Fruit fly (Drosophila melanogaster) whole organism, embryonic: ENCODE results near the gene mxt.
A peak's percentile ranks its signal among the peaks of the same experiment; 100 is the strongest.

ENCODE experiments used
- Abd-B ChIP-seq: fragments of 200-800 bp; sonication (Bioruptor generic); optimal IDR thresholded peaks from 2 replicates; lab custom pipeline; 2018; ENCODE audit warnings: missing biosample characterization, mild to moderate bottlenecking, missing genetic modification characterization, moderate library complexity
- Atf-2 ChIP-seq: fragments of 200-800 bp; sonication (Bioruptor generic); optimal IDR thresholded peaks from 2 replicates; lab custom pipeline; 2016; ENCODE audit warnings: missing biosample characterization, missing genetic modification characterization
- Bteb2 ChIP-seq: fragments of 200-800 bp; sonication (Bioruptor generic); optimal IDR thresholded peaks from 2 replicates; lab custom pipeline; 2016; ENCODE audit warnings: missing biosample characterization, missing genetic modification characterization
- CG10267 ChIP-seq: fragments of 200-800 bp; sonication (Bioruptor generic); optimal IDR thresholded peaks from 2 replicates; lab custom pipeline; 2018; ENCODE audit warnings: missing biosample characterization, mild to moderate bottlenecking, missing genetic modification characterization, moderate library complexity
- CG10321 ChIP-seq: fragments of 200-800 bp; sonication (Bioruptor generic); IDR thresholded peaks from 2 replicates; pipeline ENCODE4 v1.3.6; 2022; ENCODE audit warnings: missing biosample characterization, missing genetic modification characterization
- CG12155 ChIP-seq: fragments of 200-800 bp; sonication (Bioruptor generic); optimal IDR thresholded peaks from 3 replicates; lab custom pipeline; 2016; ENCODE audit warnings: missing biosample characterization, missing genetic modification characterization
- CG12236 ChIP-seq: fragments of 200-800 bp; sonication (Bioruptor generic); optimal IDR thresholded peaks from 2 replicates; lab custom pipeline; 2016; ENCODE audit warnings: missing biosample characterization, missing genetic modification characterization
- CG15479 ChIP-seq: fragments of 200-800 bp; sonication (Bioruptor generic); optimal IDR thresholded peaks from 3 replicates; lab custom pipeline; 2019; ENCODE audit warnings: missing biosample characterization, mild to moderate bottlenecking, missing genetic modification characterization, moderate library complexity
- CG18764 ChIP-seq: fragments of 200-800 bp; sonication (Bioruptor generic); optimal IDR thresholded peaks from 3 replicates; lab custom pipeline; 2016; ENCODE audit warnings: missing biosample characterization, missing genetic modification characterization
- CG2120 ChIP-seq: fragments of 200-800 bp; sonication (Bioruptor generic); optimal IDR thresholded peaks from 3 replicates; lab custom pipeline; 2016; ENCODE audit warnings: missing biosample characterization, missing genetic modification characterization
- CG32532 ChIP-seq: fragments of 200-800 bp; sonication (Bioruptor generic); IDR thresholded peaks from 2 replicates; pipeline ENCODE4 v1.3.6; 2022; ENCODE audit warnings: missing biosample characterization, missing genetic modification characterization
- CG3847 ChIP-seq: fragments of 200-800 bp; sonication (Bioruptor generic); IDR thresholded peaks from 2 replicates; pipeline ENCODE4 v1.3.6; 2022; ENCODE audit warnings: missing biosample characterization, missing genetic modification characterization
- CG3995 ChIP-seq: fragments of 200-800 bp; sonication (Bioruptor generic); optimal IDR thresholded peaks from 3 replicates; lab custom pipeline; 2016; ENCODE audit warnings: missing biosample characterization, missing genetic modification characterization
- CG42726 ChIP-seq: fragments of 200-800 bp; sonication (Bioruptor generic); IDR thresholded peaks from 2 replicates; pipeline ENCODE4 v1.3.6; 2022; ENCODE audit warnings: missing biosample characterization, missing genetic modification characterization; ENCODE audit not compliant: partially characterized antibody
- CG4360 ChIP-seq: fragments of 200-800 bp; sonication (Bioruptor generic); IDR thresholded peaks from 2 replicates; pipeline ENCODE4 v1.3.6; 2022; ENCODE audit warnings: missing biosample characterization, missing genetic modification characterization
- CG4424 ChIP-seq: fragments of 200-800 bp; sonication (Bioruptor generic); optimal IDR thresholded peaks from 3 replicates; lab custom pipeline; 2016; ENCODE audit warnings: missing biosample characterization, missing genetic modification characterization
- CG4730 ChIP-seq: fragments of 200-800 bp; sonication (Bioruptor generic); IDR thresholded peaks from 2 replicates; pipeline ENCODE4 v1.3.6; 2022; ENCODE audit warnings: missing biosample characterization, missing genetic modification characterization
- CG5953 ChIP-seq: fragments of 200-800 bp; sonication (Bioruptor generic); IDR thresholded peaks from 2 replicates; pipeline ENCODE4 v1.3.6; 2022; ENCODE audit warnings: missing biosample characterization, missing genetic modification characterization
- CG8281 ChIP-seq: fragments of 200-800 bp; sonication (Bioruptor generic); optimal IDR thresholded peaks from 2 replicates; lab custom pipeline; 2018; ENCODE audit warnings: missing biosample characterization, mild to moderate bottlenecking, missing genetic modification characterization, moderate library complexity
- CHES-1-like ChIP-seq: fragments of 200-800 bp; sonication (Bioruptor generic); optimal IDR thresholded peaks from 2 replicates; lab custom pipeline; 2016; ENCODE audit warnings: missing biosample characterization, missing genetic modification characterization
- Dbx ChIP-seq: fragments of 200-800 bp; sonication (Bioruptor generic); IDR thresholded peaks from 3 replicates; pipeline ENCODE4 v1.3.6; 2022; ENCODE audit warnings: missing biosample characterization, missing genetic modification characterization
- Kr ChIP-seq: fragments of 200-800 bp; sonication (Bioruptor generic); optimal IDR thresholded peaks from 2 replicates; lab custom pipeline; 2017; ENCODE audit warnings: missing biosample characterization, mild to moderate bottlenecking, missing genetic modification characterization
- MTF-1 ChIP-seq: fragments of 200-800 bp; sonication (Bioruptor generic); optimal IDR thresholded peaks from 2 replicates; lab custom pipeline; 2018; ENCODE audit warnings: missing biosample characterization, mild to moderate bottlenecking, missing genetic modification characterization, borderline replicate concordance
- Myb ChIP-seq: fragments of 200-800 bp; sonication (Bioruptor generic); optimal IDR thresholded peaks from 2 replicates; lab custom pipeline; 2016; ENCODE audit warnings: missing biosample characterization, missing genetic modification characterization
- NC2α ChIP-seq: fragments of 200-800 bp; sonication (Bioruptor generic); optimal IDR thresholded peaks from 2 replicates; lab custom pipeline; 2016; ENCODE audit warnings: missing biosample characterization, missing genetic modification characterization
- Ravus ChIP-seq: fragments of 200-800 bp; sonication (Bioruptor generic); IDR thresholded peaks from 2 replicates; pipeline ENCODE4 v1.3.6; 2022; ENCODE audit warnings: missing biosample characterization, missing genetic modification characterization
- Spps ChIP-seq: fragments of 200-800 bp; sonication (Bioruptor generic); optimal IDR thresholded peaks from 2 replicates; lab custom pipeline; 2018; ENCODE audit warnings: missing biosample characterization, mild to moderate bottlenecking, missing genetic modification characterization
- TFAM ChIP-seq: fragments of 200-800 bp; sonication (Bioruptor generic); optimal IDR thresholded peaks from 2 replicates; lab custom pipeline; 2017; ENCODE audit warnings: missing biosample characterization, missing genetic modification characterization, inconsistent platforms
- ase ChIP-seq: fragments of 200-800 bp; sonication (Bioruptor generic); IDR thresholded peaks from 3 replicates; pipeline ENCODE4 v1.3.6; 2022; ENCODE audit warnings: missing biosample characterization, missing genetic modification characterization
- bowl ChIP-seq: fragments of 200-800 bp; sonication (Bioruptor generic); IDR thresholded peaks from 2 replicates; pipeline ENCODE4 v1.3.6; 2022; ENCODE audit warnings: missing biosample characterization, missing genetic modification characterization
- br ChIP-seq: fragments of >200 bp; optimal IDR thresholded peaks from 2 replicates; lab custom pipeline; 2017
- crc ChIP-seq: fragments of 200-800 bp; sonication (Bioruptor generic); optimal IDR thresholded peaks from 2 replicates; lab custom pipeline; 2016; ENCODE audit warnings: missing biosample characterization, missing genetic modification characterization
- croc ChIP-seq: fragments of 200-800 bp; sonication (Bioruptor generic); conservative IDR thresholded peaks from 3 replicates; pipeline ENCODE4 v1.3.6; 2022; ENCODE audit warnings: missing biosample characterization, missing genetic modification characterization
- disco-r ChIP-seq: fragments of 200-800 bp; sonication (Bioruptor generic); optimal IDR thresholded peaks from 2 replicates; lab custom pipeline; 2016; ENCODE audit warnings: missing biosample characterization, missing genetic modification characterization
- dm ChIP-seq: fragments of 200-800 bp; sonication (Bioruptor generic); optimal IDR thresholded peaks from 3 replicates; lab custom pipeline; 2016; ENCODE audit warnings: missing biosample characterization, missing genetic modification characterization
- en ChIP-seq: fragments of 200-800 bp; sonication (Bioruptor generic); optimal IDR thresholded peaks from 2 replicates; lab custom pipeline; 2016; ENCODE audit warnings: missing biosample characterization, missing genetic modification characterization
- esg ChIP-seq: fragments of 200-800 bp; sonication (Bioruptor generic); conservative IDR thresholded peaks from 2 replicates; pipeline ENCODE4 v1.3.6; 2022; ENCODE audit warnings: missing biosample characterization, missing genetic modification characterization
- gcm2 ChIP-seq: fragments of 200-800 bp; sonication (Bioruptor generic); optimal IDR thresholded peaks from 2 replicates; lab custom pipeline; 2016; ENCODE audit warnings: missing biosample characterization, missing genetic modification characterization
- h ChIP-seq: fragments of >200 bp; optimal IDR thresholded peaks from 2 replicates; lab custom pipeline; 2017
- her ChIP-seq: fragments of 200-800 bp; sonication (Bioruptor generic); optimal IDR thresholded peaks from 2 replicates; lab custom pipeline; 2016; ENCODE audit warnings: missing biosample characterization, missing genetic modification characterization
- knrl ChIP-seq: fragments of 200-800 bp; sonication (Bioruptor generic); IDR thresholded peaks from 3 replicates; pipeline ENCODE4 v1.3.6; 2022; ENCODE audit warnings: missing biosample characterization, missing genetic modification characterization; ENCODE audit not compliant: partially characterized antibody
- lilli ChIP-seq: fragments of 200-800 bp; sonication (Bioruptor generic); optimal IDR thresholded peaks from 3 replicates; lab custom pipeline; 2016; ENCODE audit warnings: missing biosample characterization, missing genetic modification characterization
- oc ChIP-seq: fragments of 200-800 bp; sonication (Bioruptor generic); optimal IDR thresholded peaks from 2 replicates; lab custom pipeline; 2018; ENCODE audit warnings: missing biosample characterization, mild to moderate bottlenecking, missing genetic modification characterization, moderate library complexity
- otp ChIP-seq: fragments of 200-800 bp; sonication (Bioruptor generic); IDR thresholded peaks from 3 replicates; pipeline ENCODE4, ENCODE4 v1.3.6; 2022; ENCODE audit warnings: missing biosample characterization, missing genetic modification characterization
- ranshi ChIP-seq: fragments of 200-800 bp; sonication (Bioruptor generic); IDR thresholded peaks from 2 replicates; pipeline ENCODE4 v1.3.6; 2022; ENCODE audit warnings: missing biosample characterization, missing genetic modification characterization
- repo ChIP-seq: fragments of 200-800 bp; sonication (Bioruptor generic); optimal IDR thresholded peaks from 2 replicates; lab custom pipeline; 2016; ENCODE audit warnings: missing biosample characterization, missing genetic modification characterization
- ro ChIP-seq: fragments of 200-800 bp; sonication (Bioruptor generic); IDR thresholded peaks from 2 replicates; pipeline ENCODE4 v1.3.6; 2022; ENCODE audit warnings: missing biosample characterization, missing genetic modification characterization
- run ChIP-seq: fragments of 200-800 bp; sonication (Bioruptor generic); optimal IDR thresholded peaks from 3 replicates; lab custom pipeline; 2018; ENCODE audit warnings: missing biosample characterization, mild to moderate bottlenecking, missing genetic modification characterization
- salm ChIP-seq: fragments of 200-800 bp; sonication (Bioruptor generic); optimal IDR thresholded peaks from 2 replicates; lab custom pipeline; 2018; ENCODE audit warnings: missing biosample characterization, mild to moderate bottlenecking, missing genetic modification characterization
- scrt ChIP-seq: fragments of 200-800 bp; sonication (Bioruptor generic); optimal IDR thresholded peaks from 2 replicates; lab custom pipeline; 2018; ENCODE audit warnings: missing biosample characterization, mild to moderate bottlenecking, missing genetic modification characterization, moderate library complexity
- sima ChIP-seq: fragments of 200-800 bp; sonication (Bioruptor generic); optimal IDR thresholded peaks from 2 replicates; lab custom pipeline; 2016; ENCODE audit warnings: missing biosample characterization, missing genetic modification characterization
- ssp ChIP-seq: fragments of 200-800 bp; sonication (Bioruptor generic); IDR thresholded peaks from 2 replicates; pipeline ENCODE4 v1.3.6; 2022; ENCODE audit warnings: missing biosample characterization, missing genetic modification characterization
- tup ChIP-seq: fragments of 200-800 bp; sonication (Bioruptor generic); optimal IDR thresholded peaks from 2 replicates; lab custom pipeline; 2016; ENCODE audit warnings: missing biosample characterization, mild to moderate bottlenecking, missing genetic modification characterization, moderate library complexity

mxt gene

DNA sequence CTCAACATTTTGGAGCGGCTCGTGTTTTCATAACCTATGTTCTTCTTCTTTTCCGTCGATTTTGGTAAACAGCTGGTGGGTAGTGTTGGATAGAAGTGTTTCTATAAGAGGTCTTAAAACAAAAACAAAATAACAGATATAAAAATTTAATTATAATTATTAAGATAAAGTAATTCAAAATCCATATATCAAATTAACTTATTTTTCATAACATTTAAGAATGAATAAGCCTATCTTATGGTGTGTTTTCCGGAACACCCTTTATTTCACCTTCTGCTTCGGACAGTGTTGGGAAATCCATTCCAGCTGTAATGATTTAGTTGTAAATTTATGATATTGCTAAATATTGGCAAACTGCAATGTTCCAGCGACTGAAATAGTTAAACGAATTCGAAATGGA is 3.3 kb upstream of the mxt start, which contains the start of the genes mRpS2 and Mon1 (continued):
- peak; percentile 21 for TF ChIP-seq Myb (GFP tag; lab: Kevin White, UChicago)
- TF ChIP-seq CG4360 (GFP tag; lab: Robert Waterston, UW), result peak; percentile 74
- TF ChIP-seq tup (GFP tag; lab: Kevin White, UChicago), result peak; percentile 85
- TF ChIP-seq disco-r (GFP tag; lab: Kevin White, UChicago), result peak; percentile 11
- peak; percentile 96 for TF ChIP-seq CG4730
- peak; percentile 93 for TF ChIP-seq lilli (GFP tag; lab: Kevin White, UChicago)
- TF ChIP-seq run, result peak; percentile 79
- TF ChIP-seq esg (GFP tag; lab: Robert Waterston, UW), result peak; percentile 95
- peak; percentile 70 for TF ChIP-seq her (GFP tag; lab: Kevin White, UChicago)
- peak; percentile 95 for TF ChIP-seq otp (GFP tag; lab: Robert Waterston, UW)
- peak; percentile 83 for TF ChIP-seq croc (GFP tag; lab: Robert Waterston, UW)
- no peak for TF ChIP-seq br
- TF ChIP-seq CG18764 (GFP tag; lab: Kevin White, UChicago), result peak; percentile 95
- peak; percentile 6 for TF ChIP-seq NC2α (GFP tag; lab: Kevin White, UChicago)
- peak; percentile 80 for TF ChIP-seq CG10321
- no peak for TF ChIP-seq CG15479
- peak; percentile 90 for TF ChIP-seq ssp (GFP tag; lab: Robert Waterston, UW)
- TF ChIP-seq bowl (GFP tag; lab: Robert Waterston, UW), result peak; percentile 92
- TF ChIP-seq Dbx (GFP tag; lab: Robert Waterston, UW), result peak; percentile 97
- TF ChIP-seq Atf-2 (GFP tag; lab: Kevin White, UChicago), result peak; percentile 76
- peak; percentile 24 for TF ChIP-seq crc (GFP tag; lab: Kevin White, UChicago)
- TF ChIP-seq TFAM, result peak; percentile 18
- peak; percentile 16 for TF ChIP-seq Kr (GFP tag; lab: Kevin White, UChicago)
- TF ChIP-seq CHES-1-like (GFP tag; lab: Kevin White, UChicago), result peak; percentile 75
- TF ChIP-seq ase (GFP tag; lab: Robert Waterston, UW), result peak; percentile 97
- peak; percentile 12 for TF ChIP-seq sima (GFP tag; lab: Kevin White, UChicago)
- peak; percentile 84 for TF ChIP-seq MTF-1
- peak; percentile 72 for TF ChIP-seq salm (tag; lab: Kevin White, UChicago)
- peak; percentile 95 for TF ChIP-seq CG4424 (GFP tag; lab: Kevin White, UChicago)
- peak; percentile 98 for TF ChIP-seq CG32532 (GFP tag; lab: Robert Waterston, UW)
- peak; percentile 93 for TF ChIP-seq Abd-B (GFP tag; lab: Kevin White, UChicago)
- TF ChIP-seq scrt (GFP tag; lab: Kevin White, UChicago), result peak; percentile 88
- peak; percentile 96 for TF ChIP-seq ranshi (GFP tag; lab: Robert Waterston, UW)
- TF ChIP-seq ro (GFP tag; lab: Robert Waterston, UW), result peak; percentile 85
- TF ChIP-seq CG5953 (GFP tag; lab: Robert Waterston, UW), result peak; percentile 95
- TF ChIP-seq dm (GFP tag; lab: Kevin White, UChicago), result peak; percentile 57
- TF ChIP-seq oc (tag; lab: Kevin White, UChicago), result peak; percentile 92
- peak; percentile 94 for TF ChIP-seq Spps (tag; lab: Kevin White, UChicago)
- peak; percentile 56 for TF ChIP-seq CG3995
- TF ChIP-seq CG2120 (GFP tag; lab: Kevin White, UChicago), result peak; percentile 95
- TF ChIP-seq h (lab: Kevin White, UChicago), result no peak
- peak; percentile 58 for TF ChIP-seq gcm2 (GFP tag; lab: Kevin White, UChicago)
- peak; percentile 96 for TF ChIP-seq CG3847 (GFP tag; lab: Robert Waterston, UW)
- no peak for TF ChIP-seq CG12236 (GFP tag; lab: Kevin White, UChicago)
- peak; percentile 95 for TF ChIP-seq CG12155 (GFP tag; lab: Kevin White, UChicago)
- TF ChIP-seq CG42726 (GFP tag; lab: Robert Waterston, UW), result no peak
- TF ChIP-seq Bteb2, result peak; percentile 70
- TF ChIP-seq knrl (GFP tag; lab: Robert Waterston, UW), result no peak
- peak; percentile 99 for TF ChIP-seq CG10267 (tag; lab: Kevin White, UChicago)
- peak; percentile 54 for TF ChIP-seq repo (GFP tag; lab: Kevin White, UChicago)
- TF ChIP-seq CG8281 (tag; lab: Kevin White, UChicago), result peak; percentile 81
- peak; percentile 35 for TF ChIP-seq en (GFP tag; lab: Kevin White, UChicago)
- TF ChIP-seq Ravus (GFP tag; lab: Robert Waterston, UW), result peak; percentile 88
